Fruit fly (Drosophila melanogaster): Measurements from ENCODE around the gene Apc.

Gene Apc

dm6 chr3R:28857287-28858024, 12.9 kb upstream of the Apc start (continued):
- TF ChIP-seq Atf-2 (GFP tag; optimal IDR thresholded peaks at IDR 0.05) (no peak), ewg (GFP tag; optimal IDR thresholded peaks at IDR 0.05) (peak; percentile 35), CG7357 (GFP tag; IDR thresholded peaks at IDR 0.05) (no peak), repo (GFP tag; optimal IDR thresholded peaks at IDR 0.05) (no peak), tin (GFP tag; optimal IDR thresholded peaks at IDR 0.05) (peak; percentile 15), disco-r (GFP tag; optimal IDR thresholded peaks at IDR 0.05) (no peak), sd (tag; optimal IDR thresholded peaks at IDR 0.05) (no peak), bab2 (GFP tag; optimal IDR thresholded peaks at IDR 0.05) (peak; percentile 27), Oaz (GFP tag; IDR thresholded peaks at IDR 0.05) (0 out of 2 replicates have a peak, but pooled peaks have one; percentile 7), mam (GFP tag; optimal IDR thresholded peaks at IDR 0.05) (peak; percentile 29), fu2 (GFP tag; optimal IDR thresholded peaks at IDR 0.05) (no peak), CG7745 (tag; optimal IDR thresholded peaks at IDR 0.05) (no peak), CG11504 (tag; optimal IDR thresholded peaks at IDR 0.05) (peak; percentile 58), otp (GFP tag; IDR thresholded peaks at IDR 0.05) (no peak), Hr3 (GFP tag; optimal IDR thresholded peaks at IDR 0.05) (peak; percentile 26), CG1233 (GFP tag; optimal IDR thresholded peaks at IDR 0.05) (peak; percentile 17), Ravus (GFP tag; IDR thresholded peaks at IDR 0.05) (no peak), CG13894 (tag; optimal IDR thresholded peaks at IDR 0.05) (no peak), CG4328 (GFP tag; optimal IDR thresholded peaks at IDR 0.05) (no peak), caup (GFP tag; optimal IDR thresholded peaks at IDR 0.05; ENCODE audit: severe bottlenecking) (peak; percentile 14), Rx (GFP tag; IDR thresholded peaks at IDR 0.05) (0 out of 2 replicates have a peak, but pooled peaks have one; percentile 14), CG11093 (GFP tag; IDR thresholded peaks at IDR 0.05) (no peak), Aef1 (GFP tag; IDR thresholded peaks at IDR 0.05) (no peak), slp2 (GFP tag; optimal IDR thresholded peaks at IDR 0.05) (no peak), CG31388 (GFP tag; optimal IDR thresholded peaks at IDR 0.05) (no peak), CG13123 (GFP tag; optimal IDR thresholded peaks at IDR 0.05) (no peak), Hand (GFP tag; optimal IDR thresholded peaks at IDR 0.05) (no peak), CG10267 (tag; optimal IDR thresholded peaks at IDR 0.05) (no peak), grau (tag; optimal IDR thresholded peaks at IDR 0.05) (peak; percentile 46), CG17802 (tag; optimal IDR thresholded peaks at IDR 0.05) (no peak), CG14965 (GFP tag; optimal IDR thresholded peaks at IDR 0.05; ENCODE audit: borderline replicate concordance) (no peak), CG5245 (GFP tag; optimal IDR thresholded peaks at IDR 0.05) (peak; percentile 34), Hr78 (GFP tag; optimal IDR thresholded peaks at IDR 0.05) (no peak), Six4 (GFP tag; optimal IDR thresholded peaks at IDR 0.05) (no peak), kni (GFP tag; optimal IDR thresholded peaks at IDR 0.05) (no peak), pho (GFP tag; optimal IDR thresholded peaks at IDR 0.05) (no peak), pita (GFP tag; optimal IDR thresholded peaks at IDR 0.05) (no peak), CG6765 (GFP tag; optimal IDR thresholded peaks at IDR 0.05) (no peak), row (GFP tag; IDR thresholded peaks at IDR 0.05) (peak; percentile 69), CG8290 (GFP tag; optimal IDR thresholded peaks at IDR 0.05) (no peak), CG8290 (tag; optimal IDR thresholded peaks at IDR 0.05) (peak in 1 of 2 experiments; percentile 65), Camta (GFP tag; optimal IDR thresholded peaks at IDR 0.05) (peak; percentile 25), Max (GFP tag; optimal IDR thresholded peaks at IDR 0.05) (no peak), CG17568 (GFP tag; optimal IDR thresholded peaks at IDR 0.05) (no peak), CG13287 (GFP tag; IDR thresholded peaks at IDR 0.05; ENCODE audit: partially characterized antibody) (no peak), CG17385 (GFP tag; optimal IDR thresholded peaks at IDR 0.05) (peak; percentile 51), trh (GFP tag; optimal IDR thresholded peaks at IDR 0.05) (no peak), sisA (GFP tag; IDR thresholded peaks at IDR 0.05) (peak; percentile 49), CG30431 (GFP tag; optimal IDR thresholded peaks at IDR 0.05) (peak; percentile 25), CG7963 (GFP tag; IDR thresholded peaks at IDR 0.05; ENCODE audit: partially characterized antibody) (no peak)
